Worm (Caenorhabditis elegans) whole organism, L1 larva: ENCODE measurements around the gene idpc-4.

Experiments
- C04F5.9 ChIP-seq: sonication (generic microtip); optimal IDR thresholded peaks from 2 replicates; lab custom pipeline; 2016; ENCODE audit warnings: missing genetic modification characterization, missing compliant biosample characterization
- aha-1 ChIP-seq: fragments of 150-350 bp; optimal IDR thresholded peaks from 2 replicates; lab custom pipeline; 2014; ENCODE audit warnings: missing biosample characterization, missing genetic modification characterization
- alr-1 ChIP-seq: fragments of 200-800 bp; sonication (Bioruptor generic); optimal IDR thresholded peaks from 2 replicates; lab custom pipeline; 2018; ENCODE audit warnings: borderline replicate concordance, mild to moderate bottlenecking, missing genetic modification characterization, missing compliant biosample characterization
- aly-2 ChIP-seq: fragments of 150-350 bp; optimal IDR thresholded peaks from 2 replicates; lab custom pipeline; 2014; ENCODE audit warnings: missing biosample characterization, missing genetic modification characterization
- ama-1 ChIP-seq: fragments of 150-350 bp; optimal IDR thresholded peaks from 2 replicates; lab custom pipeline; 2014
- blmp-1 ChIP-seq: fragments of 150-350 bp; optimal IDR thresholded peaks from 2 replicates; lab custom pipeline; 2014; ENCODE audit warnings: missing biosample characterization, missing genetic modification characterization
- ceh-63 ChIP-seq: fragments of 200-800 bp; sonication (Bioruptor generic); optimal IDR thresholded peaks from 2 replicates; lab custom pipeline; 2018; ENCODE audit warnings: mild to moderate bottlenecking, missing genetic modification characterization, missing compliant biosample characterization
- ceh-8 ChIP-seq: fragments of 200-800 bp; sonication (Bioruptor generic); optimal IDR thresholded peaks from 2 replicates; lab custom pipeline; 2018; ENCODE audit warnings: mild to moderate bottlenecking, missing genetic modification characterization, moderate library complexity, missing compliant biosample characterization
- ceh-82 ChIP-seq, 3 experiments: fragments of 150-350 bp in 1 of 3; sonication (generic microtip) in 2 of 3; optimal IDR thresholded peaks; 2 replicates each; lab custom pipeline; 2014 to 2017; ENCODE audit warnings: missing biosample characterization in 3 of 3, missing genetic modification characterization in 3 of 3
- ces-1 ChIP-seq: fragments of 150-350 bp; optimal IDR thresholded peaks from 2 replicates; lab custom pipeline; 2014; ENCODE audit warnings: missing biosample characterization, missing genetic modification reagents, missing genetic modification characterization
- dpl-1 ChIP-seq, 3 experiments: fragments of 150-350 bp in 2 of 3; sonication (generic microtip) in 1 of 3; optimal IDR thresholded peaks; 2 replicates each; lab custom pipeline; 2014 to 2017; ENCODE audit warnings: missing biosample characterization in 3 of 3, missing genetic modification characterization in 3 of 3, missing genetic modification reagents in 3 of 3
- dsc-1 ChIP-seq: sonication (generic microtip); optimal IDR thresholded peaks from 2 replicates; lab custom pipeline; 2016; ENCODE audit warnings: mild to moderate bottlenecking, missing genetic modification characterization, missing compliant biosample characterization
- efl-1 ChIP-seq, 4 experiments: fragments of 150-350 bp; optimal IDR thresholded peaks in 3 of 4; peaks in 1 of 4; 1 replicate in 1 of 4; 2 replicates in 3 of 4; lab custom pipeline; 2014; ENCODE audit warnings: missing biosample characterization in 2 of 4, missing genetic modification characterization in 2 of 4, missing genetic modification reagents in 2 of 4
- efl-3 ChIP-seq: fragments of 200-800 bp; sonication (Bioruptor generic); optimal IDR thresholded peaks from 2 replicates; lab custom pipeline; 2018; ENCODE audit warnings: mild to moderate bottlenecking, missing genetic modification characterization, missing compliant biosample characterization
- elt-2 ChIP-seq: sonication (generic microtip); optimal IDR thresholded peaks from 2 replicates; lab custom pipeline; 2016; ENCODE audit warnings: missing genetic modification characterization, mild to moderate bottlenecking, inconsistent platforms, missing compliant biosample characterization, missing genetic modification reagents
- elt-3 ChIP-seq, 6 experiments: fragments of 150-350 bp in 1 of 6; sonication (generic microtip); optimal IDR thresholded peaks; 2 replicates each; lab custom pipeline; 2017 to 2018; ENCODE audit warnings: missing biosample characterization in 6 of 6, missing genetic modification characterization in 6 of 6, inconsistent platforms in 1 of 6
- ets-5 ChIP-seq: fragments of 200-800 bp; sonication (Bioruptor generic); IDR thresholded peaks from 2 replicates; pipeline ENCODE4 v1.3.6; 2022; ENCODE audit warnings: missing genetic modification characterization, missing compliant biosample characterization
- grh-1 ChIP-seq: fragments of 200-800 bp; sonication (Bioruptor generic); IDR thresholded peaks from 2 replicates; pipeline ENCODE4 v1.3.6; 2022; ENCODE audit warnings: missing genetic modification reagents, missing genetic modification characterization, missing compliant biosample characterization
- hlh-17 ChIP-seq: fragments of 200-800 bp; sonication (Bioruptor generic); optimal IDR thresholded peaks from 2 replicates; lab custom pipeline; 2018; ENCODE audit warnings: missing genetic modification characterization, mild to moderate bottlenecking, missing compliant biosample characterization, moderate library complexity, borderline replicate concordance
- isw-1 ChIP-seq: fragments of 200-800 bp; sonication (Bioruptor generic); IDR thresholded peaks from 2 replicates; pipeline ENCODE4 v1.3.6; 2022; ENCODE audit warnings: missing genetic modification characterization, missing compliant biosample characterization
- lin-14 ChIP-seq: fragments of 200-800 bp; sonication (Bioruptor generic); optimal IDR thresholded peaks from 2 replicates; lab custom pipeline; 2018; ENCODE audit warnings: mild to moderate bottlenecking, missing genetic modification characterization, moderate library complexity, missing compliant biosample characterization
- lin-15B ChIP-seq: fragments of 150-350 bp; sonication (generic microtip); optimal IDR thresholded peaks from 3 replicates; lab custom pipeline; 2014; ENCODE audit warnings: missing biosample characterization, missing genetic modification characterization
- lin-39 ChIP-seq: fragments of 150-350 bp; optimal IDR thresholded peaks from 2 replicates; lab custom pipeline; 2014; ENCODE audit warnings: missing biosample characterization, missing genetic modification reagents, missing genetic modification characterization
- mdl-1 ChIP-seq, 2 experiments: fragments of 150-350 bp; optimal IDR thresholded peaks; 2 replicates each; lab custom pipeline; 2014 to 2017; ENCODE audit warnings: missing biosample characterization in 2 of 2, missing genetic modification characterization in 2 of 2, inconsistent platforms in 1 of 2
- nhr-12 ChIP-seq: sonication (generic microtip); optimal IDR thresholded peaks from 2 replicates; lab custom pipeline; 2017; ENCODE audit warnings: missing biosample characterization, missing genetic modification characterization
- nhr-237 ChIP-seq: fragments of 150-350 bp; optimal IDR thresholded peaks from 2 replicates; lab custom pipeline; 2014; ENCODE audit warnings: missing biosample characterization, missing genetic modification characterization
- nhr-84 ChIP-seq: sonication (generic microtip); optimal IDR thresholded peaks from 2 replicates; lab custom pipeline; 2017; ENCODE audit warnings: missing biosample characterization, missing genetic modification characterization
- nhr-85 ChIP-seq: sonication (generic microtip); peaks from one replicate; lab custom pipeline; 2016; ENCODE audit warnings: missing genetic modification characterization, inconsistent platforms, missing compliant biosample characterization
- pqm-1 ChIP-seq: sonication (generic microtip); optimal IDR thresholded peaks from 3 replicates; lab custom pipeline; 2017; ENCODE audit warnings: missing biosample characterization, missing genetic modification characterization
- rnt-1 ChIP-seq: sonication (generic microtip); optimal IDR thresholded peaks from 2 replicates; lab custom pipeline; 2016; ENCODE audit warnings: mild to moderate bottlenecking, missing genetic modification characterization, moderate library complexity, missing compliant biosample characterization
- sup-37 ChIP-seq: fragments of 200-800 bp; sonication (Bioruptor generic); optimal IDR thresholded peaks from 2 replicates; lab custom pipeline; 2018; ENCODE audit warnings: mild to moderate bottlenecking, missing genetic modification characterization, missing compliant biosample characterization
- ztf-4 ChIP-seq: fragments of 150-350 bp; optimal IDR thresholded peaks from 2 replicates; lab custom pipeline; 2014; ENCODE audit warnings: missing biosample characterization, missing genetic modification characterization

idpc-4 gene

ce11 chrV:9625604-9626446, 603 bp downstream of the idpc-4 start, which contains the start of gene T06E4.7:
TSS of gene T06E4.7 (plus strand) at chrV:9626396.
- no peak for TF ChIP-seq lin-39 (tag; lab: Kevin White, UChicago)
- no peak for TF ChIP-seq nhr-85 (tag; lab: Kevin White, UChicago)
- peak; percentile 29 for TF ChIP-seq dsc-1 (tag; lab: Kevin White, UChicago)

- TF ChIP-seq ceh-8 (GFP tag; lab: Kevin White, UChicago) (peak; percentile 15), nhr-84 (tag; lab: Kevin White, UChicago) (no peak)
These were observed 3.4 kb downstream of the idpc-4 start for ce11 chrV:9628603-9629002.

DNA sequence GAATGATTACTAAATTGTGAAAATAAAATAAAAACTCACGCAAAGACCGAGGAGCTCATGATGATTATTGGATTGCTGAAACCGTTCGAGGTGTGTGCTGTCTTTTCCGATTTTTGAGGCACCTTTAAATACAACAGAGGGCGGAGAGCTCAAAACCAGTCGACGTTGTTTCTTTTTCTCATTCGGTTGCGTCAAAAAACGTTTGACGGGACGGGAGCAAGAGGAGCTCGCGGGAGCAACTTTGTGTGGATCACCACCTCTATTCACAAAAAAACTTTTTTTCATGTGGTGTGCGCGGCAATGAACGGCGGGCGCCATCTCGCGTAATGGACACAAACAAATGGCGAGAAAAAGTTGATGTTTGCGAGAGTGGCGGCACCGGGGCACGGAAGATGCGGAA, 3.9 kb downstream of the idpc-4 start, which contains the start of gene idpc-3:
Gene idpc-3, minus strand, starts transcription at position 101 of the 400 bp plus-strand sequence.
- TF ChIP-seq nhr-12 (tag; lab: Kevin White, UChicago), result no peak
- no peak for TF ChIP-seq alr-1 (tag; lab: Kevin White, UChicago)
- no peak for TF ChIP-seq blmp-1
- TF ChIP-seq efl-1 (optimal IDR thresholded peaks at IDR 0.05; lab: Kevin White, UChicago), result no peak
- TF ChIP-seq efl-1 (GFP tag; optimal IDR thresholded peaks at IDR 0.05 in 1 of 2; lab: Kevin White, UChicago), result peak in 1 of 2 experiments; percentile 21
- no peak for TF ChIP-seq elt-2 (tag; lab: Kevin White, UChicago)
- no peak for TF ChIP-seq nhr-237 (tag; lab: Kevin White, UChicago)
- TF ChIP-seq ets-5, result no peak
- TF ChIP-seq, all 84 proteins: peak for 1

ce11 chrV:9629643-9630042, 4.4 kb downstream of the idpc-4 start, which contains the start of gene col-146:
TSS of gene col-146 (plus strand) at chrV:9629943.
- TF ChIP-seq ceh-82 (tag; optimal IDR thresholded peaks at IDR 0.05; lab: Kevin White, UChicago) (no peak), mdl-1 (tag; optimal IDR thresholded peaks at IDR 0.05; lab: Kevin White, UChicago) (no peak), lin-15B (tag; lab: Kevin White, UChicago) (no peak), hlh-17 (GFP tag; lab: Kevin White, UChicago) (no peak), aly-2 (tag; lab: Kevin White, UChicago) (no peak), sup-37 (no peak), lin-14 (no peak), isw-1 (GFP tag; lab: Robert Waterston, UW) (no peak), pqm-1 (tag; lab: Kevin White, UChicago) (no peak)

DNA sequence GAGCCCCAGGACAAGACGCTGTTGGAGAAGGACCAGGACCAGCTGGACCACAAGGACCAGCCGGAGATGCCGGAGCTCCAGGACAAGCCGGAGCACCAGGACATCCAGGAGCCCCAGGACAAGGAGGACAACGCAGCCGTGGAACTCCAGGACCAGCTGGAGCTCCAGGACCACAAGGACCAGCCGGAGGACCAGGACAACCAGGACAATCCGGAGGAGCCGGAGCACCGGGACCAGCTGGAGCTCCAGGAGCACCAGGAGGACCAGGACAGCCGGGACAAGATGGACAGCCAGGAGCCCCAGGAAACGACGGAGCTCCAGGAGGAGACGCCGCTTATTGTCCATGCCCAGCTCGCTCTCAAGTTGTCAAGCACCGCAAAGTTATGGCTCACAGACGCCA, 5.3 kb downstream of the idpc-4 start:
- TF ChIP-seq dpl-1 (GFP tag; optimal IDR thresholded peaks at IDR 0.05; lab: Kevin White, UChicago) (no peak), rnt-1 (no peak), ztf-4 (no peak), efl-3 (GFP tag; lab: Kevin White, UChicago) (no peak), ces-1 (GFP tag; lab: Kevin White, UChicago) (no peak), grh-1 (GFP tag; lab: Robert Waterston, UW) (no peak), pqm-1 (tag; lab: Kevin White, UChicago) (no peak), elt-3 (tag; optimal IDR thresholded peaks at IDR 0.05; lab: Kevin White, UChicago) (no peak), ceh-63 (GFP tag; lab: Kevin White, UChicago) (no peak), dsc-1 (tag; lab: Kevin White, UChicago) (no peak), nhr-85 (tag; lab: Kevin White, UChicago) (no peak), aha-1 (tag; lab: Kevin White, UChicago) (no peak), blmp-1 (no peak), C04F5.9 (no peak), ama-1 (lab: Kevin White, UChicago) (no peak)
- TF ChIP-seq, all 84 proteins: peak for 0
